Worm (Caenorhabditis elegans): ENCODE measurements around the gene K02H11.4.

K02H11.4 gene

ce11 chrV:1538842-1539241 lies 7.8 kb upstream of the K02H11.4 start:
- TF ChIP-seq sdz-38 (tag; optimal IDR thresholded peaks at IDR 0.05) (no peak), snpc-4 (GFP tag; optimal IDR thresholded peaks at IDR 0.05) (no peak), snpc-4 (tag; optimal IDR thresholded peaks at IDR 0.05) (no peak), gei-17 (GFP tag; optimal IDR thresholded peaks at IDR 0.05) (no peak), F33H1.4 (GFP tag; IDR thresholded peaks at IDR 0.05) (no peak)

ce11 chrV:1536979-1537378 lies 5.9 kb upstream of the K02H11.4 start, which contains the start of gene K02H11.9:
K02H11.9 (minus strand) TSS chrV:1537079.
- no peak for TF ChIP-seq let-607 (tag; optimal IDR thresholded peaks at IDR 0.05)
- no peak for TF ChIP-seq him-1 (tag; optimal IDR thresholded peaks at IDR 0.05)
- TF ChIP-seq lir-1 (GFP tag; conservative IDR thresholded peaks at IDR 0.05) = no peak
- TF ChIP-seq ekl-4 (GFP tag; IDR thresholded peaks at IDR 0.05) = no peak
- TF ChIP-seq attf-6 (GFP tag; IDR thresholded peaks at IDR 0.05) = no peak
- no peak for TF ChIP-seq Y53F4B.3 (GFP tag; IDR thresholded peaks at IDR 0.05)
- no peak for TF ChIP-seq Y53G8AR.9 (GFP tag; conservative IDR thresholded peaks at IDR 0.05)
- TF ChIP-seq F37B4.10 (GFP tag; IDR thresholded peaks at IDR 0.05) = no peak
- TF ChIP-seq aptf-3 (GFP tag; IDR thresholded peaks at IDR 0.05) = no peak

ce11 chrV:1534315-1534714 lies 3.3 kb upstream of the K02H11.4 start, which contains the start of gene trx-5:
trx-5 (minus strand) TSS chrV:1534415.
- TF ChIP-seq ccch-3 (GFP tag; optimal IDR thresholded peaks at IDR 0.05) (no peak), F57A8.1 (GFP tag; optimal IDR thresholded peaks at IDR 0.05) (no peak), F23B12.7 (tag; optimal IDR thresholded peaks at IDR 0.05; ENCODE audit: insufficient read depth) (no peak), egl-18 (GFP tag; IDR thresholded peaks at IDR 0.05) (no peak), hmg-1.2 (GFP tag; IDR thresholded peaks at IDR 0.05) (no peak), repo-1 (tag; optimal IDR thresholded peaks at IDR 0.05) (no peak), ceh-27 (GFP tag; optimal IDR thresholded peaks at IDR 0.05) (no peak), ztf-26 (tag; optimal IDR thresholded peaks at IDR 0.05) (no peak), Y56A3A.18 (GFP tag; IDR thresholded peaks at IDR 0.05) (no peak), ekl-4 (GFP tag; IDR thresholded peaks at IDR 0.05) (no peak), ceh-58 (GFP tag; IDR thresholded peaks at IDR 0.05) (no peak), ceh-40 (GFP tag; IDR thresholded peaks at IDR 0.05) (no peak), attf-6 (GFP tag; IDR thresholded peaks at IDR 0.05) (no peak)

ce11 chrV:1532455-1532854 lies 1.4 kb upstream of the K02H11.4 start:
- TF ChIP-seq mel-28 (tag; optimal IDR thresholded peaks at IDR 0.05; ENCODE audit: borderline replicate concordance) (no peak), lir-1 (GFP tag; conservative IDR thresholded peaks at IDR 0.05) (no peak), ztf-3 (GFP tag; optimal IDR thresholded peaks at IDR 0.05) (no peak), unc-130 (GFP tag; optimal IDR thresholded peaks at IDR 0.05) (no peak), cebp-2 (GFP tag; IDR thresholded peaks at IDR 0.05) (no peak), chd-7 (tag; optimal IDR thresholded peaks at IDR 0.05) (no peak), ZK185.1 (tag; optimal IDR thresholded peaks at IDR 0.05; ENCODE audit: poor library complexity, severe bottlenecking) (no peak), nhr-120 (GFP tag; IDR thresholded peaks at IDR 0.05) (no peak), sdz-38 (tag; optimal IDR thresholded peaks at IDR 0.05) (no peak), F39B2.1 (GFP tag; IDR thresholded peaks at IDR 0.05) (no peak), him-1 (tag; optimal IDR thresholded peaks at IDR 0.05) (no peak), athp-1 (tag; optimal IDR thresholded peaks at IDR 0.05) (no peak), hmg-1.2 (GFP tag; IDR thresholded peaks at IDR 0.05) (no peak), hmg-20 (GFP tag; IDR thresholded peaks at IDR 0.05) (no peak)

All from whole organism, young adult.